Fruit fly (Drosophila melanogaster) whole organism, prepupa: ENCODE data around the gene Acp24A4.

Source experiments
- Blimp-1 ChIP-seq: fragments of 200-800 bp; sonication (Bioruptor generic); optimal IDR thresholded peaks from 3 replicates; lab custom pipeline; 2017; ENCODE audit warnings: missing biosample characterization, missing genetic modification characterization, mild to moderate bottlenecking, moderate library complexity, missing genetic modification reagents
- CG10669 ChIP-seq: fragments of 200-800 bp; sonication (Bioruptor generic); optimal IDR thresholded peaks from 3 replicates; lab custom pipeline; 2018; ENCODE audit warnings: missing biosample characterization, mild to moderate bottlenecking, missing genetic modification characterization, moderate library complexity
- CG11294 ChIP-seq: fragments of 200-800 bp; sonication (Bioruptor generic); IDR thresholded peaks from 2 replicates; pipeline ENCODE4 v1.3.6; 2022; ENCODE audit warnings: missing biosample characterization, missing genetic modification characterization
- CG11902 ChIP-seq: fragments of 200-800 bp; sonication (Bioruptor generic); optimal IDR thresholded peaks from 3 replicates; lab custom pipeline; 2016; ENCODE audit warnings: missing biosample characterization, missing genetic modification characterization
- CG1621 ChIP-seq: fragments of 200-800 bp; sonication (Bioruptor generic); optimal IDR thresholded peaks from 3 replicates; lab custom pipeline; 2018; ENCODE audit warnings: missing biosample characterization, mild to moderate bottlenecking, missing genetic modification characterization
- CG16779 ChIP-seq: fragments of 200-800 bp; sonication (Bioruptor generic); optimal IDR thresholded peaks from 3 replicates; lab custom pipeline; 2017; ENCODE audit warnings: missing biosample characterization, mild to moderate bottlenecking, missing genetic modification characterization
- CG3032 ChIP-seq: fragments of 200-800 bp; optimal IDR thresholded peaks from 2 replicates; lab custom pipeline; 2019; ENCODE audit warnings: missing biosample characterization, mild to moderate bottlenecking, missing genetic modification characterization, moderate library complexity
- CG32006 ChIP-seq: fragments of 200-800 bp; sonication (Bioruptor generic); optimal IDR thresholded peaks from 3 replicates; lab custom pipeline; 2017; ENCODE audit warnings: missing biosample characterization, mild to moderate bottlenecking, missing genetic modification characterization
- CG34406 ChIP-seq: fragments of 200-800 bp; sonication (Bioruptor generic); optimal IDR thresholded peaks from 3 replicates; lab custom pipeline; 2016; ENCODE audit warnings: missing biosample characterization, missing genetic modification characterization
- CG3919 ChIP-seq: fragments of 200-800 bp; sonication (Bioruptor generic); optimal IDR thresholded peaks from 3 replicates; lab custom pipeline; 2016; ENCODE audit warnings: missing biosample characterization, missing genetic modification characterization
- CG6163 ChIP-seq: fragments of 200-800 bp; sonication (Bioruptor generic); IDR thresholded peaks from 3 replicates; pipeline ENCODE4 v1.3.6; 2022; ENCODE audit warnings: missing biosample characterization, missing genetic modification characterization
- CG6276 ChIP-seq: fragments of 200-800 bp; sonication (Bioruptor generic); optimal IDR thresholded peaks from 2 replicates; lab custom pipeline; 2017; ENCODE audit warnings: missing biosample characterization, mild to moderate bottlenecking, missing genetic modification characterization
- CG6792 ChIP-seq: fragments of 200-800 bp; sonication (Bioruptor generic); optimal IDR thresholded peaks from 3 replicates; lab custom pipeline; 2016; ENCODE audit warnings: missing biosample characterization, missing genetic modification characterization
- CG6808 ChIP-seq: fragments of 200-800 bp; sonication (Bioruptor generic); optimal IDR thresholded peaks from 3 replicates; lab custom pipeline; 2017; ENCODE audit warnings: missing biosample characterization, missing genetic modification characterization, mild to moderate bottlenecking, moderate library complexity, missing genetic modification reagents
- CG6854 ChIP-seq: fragments of 200-800 bp; sonication (Bioruptor generic); optimal IDR thresholded peaks from 2 replicates; lab custom pipeline; 2017; ENCODE audit warnings: missing biosample characterization, mild to moderate bottlenecking, missing genetic modification characterization
- CG8319 ChIP-seq: fragments of 200-800 bp; sonication (Bioruptor generic); optimal IDR thresholded peaks from 3 replicates; lab custom pipeline; 2016; ENCODE audit warnings: missing biosample characterization, missing genetic modification characterization
- CG9139 ChIP-seq: fragments of 200-800 bp; sonication (Bioruptor generic); optimal IDR thresholded peaks from 3 replicates; lab custom pipeline; 2017; ENCODE audit warnings: missing biosample characterization, mild to moderate bottlenecking, missing genetic modification characterization
- Eip75B ChIP-seq: fragments of 200-800 bp; sonication (Bioruptor generic); optimal IDR thresholded peaks from 3 replicates; lab custom pipeline; 2016; ENCODE audit warnings: missing biosample characterization, missing genetic modification characterization
- Eip93F ChIP-seq: fragments of 200-800 bp; sonication (Bioruptor generic); optimal IDR thresholded peaks from 2 replicates; lab custom pipeline; 2016; ENCODE audit warnings: missing biosample characterization, mild to moderate bottlenecking, missing genetic modification characterization
- Ets21C ChIP-seq: fragments of 200-800 bp; sonication (Bioruptor generic); optimal IDR thresholded peaks from 3 replicates; lab custom pipeline; 2016; ENCODE audit warnings: missing biosample characterization, missing genetic modification characterization
- Ets96B ChIP-seq: fragments of 200-800 bp; optimal IDR thresholded peaks from 2 replicates; lab custom pipeline; 2019; ENCODE audit warnings: missing biosample characterization, mild to moderate bottlenecking, missing genetic modification characterization, moderate library complexity
- Hr4 ChIP-seq: fragments of 200-800 bp; sonication (Bioruptor generic); optimal IDR thresholded peaks from 3 replicates; lab custom pipeline; 2016; ENCODE audit warnings: missing biosample characterization, missing genetic modification characterization
- Lpt ChIP-seq: fragments of 200-800 bp; sonication (Bioruptor generic); optimal IDR thresholded peaks from 3 replicates; lab custom pipeline; 2016; ENCODE audit warnings: missing biosample characterization, missing genetic modification characterization
- Met ChIP-seq: fragments of 200-800 bp; sonication (Bioruptor generic); optimal IDR thresholded peaks from 3 replicates; lab custom pipeline; 2016; ENCODE audit warnings: missing biosample characterization, missing genetic modification characterization
- OdsH ChIP-seq: fragments of 200-800 bp; sonication (Bioruptor generic); optimal IDR thresholded peaks from 3 replicates; lab custom pipeline; 2016; ENCODE audit warnings: missing biosample characterization, missing genetic modification characterization
- Smox ChIP-seq: fragments of 200-800 bp; sonication (Bioruptor generic); optimal IDR thresholded peaks from 3 replicates; lab custom pipeline; 2016; ENCODE audit warnings: missing biosample characterization, missing genetic modification characterization
- Sox102F ChIP-seq: fragments of 200-800 bp; sonication (Bioruptor generic); optimal IDR thresholded peaks from 2 replicates; lab custom pipeline; 2016; ENCODE audit warnings: missing biosample characterization, mild to moderate bottlenecking, missing genetic modification characterization
- Sox14 ChIP-seq: fragments of 200-800 bp; sonication (Bioruptor generic); optimal IDR thresholded peaks from 3 replicates; lab custom pipeline; 2016; ENCODE audit warnings: missing biosample characterization, missing genetic modification characterization
- Sox15 ChIP-seq: fragments of 200-800 bp; sonication (Bioruptor generic); optimal IDR thresholded peaks from 3 replicates; lab custom pipeline; 2016; ENCODE audit warnings: missing biosample characterization, missing genetic modification characterization
- achi ChIP-seq: fragments of 200-800 bp; sonication (Bioruptor generic); optimal IDR thresholded peaks from 3 replicates; lab custom pipeline; 2016; ENCODE audit warnings: missing biosample characterization, missing genetic modification characterization
- acj6 ChIP-seq: fragments of 200-800 bp; sonication (Bioruptor generic); optimal IDR thresholded peaks from 3 replicates; lab custom pipeline; 2016; ENCODE audit warnings: missing biosample characterization, missing genetic modification characterization
- dsx ChIP-seq: fragments of 200-800 bp; optimal IDR thresholded peaks from 3 replicates; lab custom pipeline; 2019; ENCODE audit warnings: missing biosample characterization, mild to moderate bottlenecking, missing genetic modification characterization, moderate library complexity; ENCODE audit not compliant: poor library complexity, severe bottlenecking
- eg ChIP-seq: fragments of 200-800 bp; sonication (Bioruptor generic); IDR thresholded peaks from 3 replicates; pipeline ENCODE4 v1.3.6; 2022; ENCODE audit warnings: missing biosample characterization, missing genetic modification characterization
- esn ChIP-seq: fragments of 200-800 bp; sonication (Bioruptor generic); optimal IDR thresholded peaks from 2 replicates; lab custom pipeline; 2016; ENCODE audit warnings: missing biosample characterization, mild to moderate bottlenecking, missing genetic modification characterization, moderate library complexity
- fd59A ChIP-seq: fragments of 200-800 bp; sonication (Bioruptor generic); optimal IDR thresholded peaks from 2 replicates; lab custom pipeline; 2017; ENCODE audit warnings: missing biosample characterization, mild to moderate bottlenecking, missing genetic modification characterization, missing genetic modification reagents
- fd85E ChIP-seq: fragments of 200-800 bp; sonication (Bioruptor generic); optimal IDR thresholded peaks from 3 replicates; lab custom pipeline; 2016; ENCODE audit warnings: missing biosample characterization, missing genetic modification characterization
- fkh ChIP-seq: fragments of 200-800 bp; sonication (Bioruptor generic); optimal IDR thresholded peaks from 3 replicates; lab custom pipeline; 2017; ENCODE audit warnings: missing biosample characterization, mild to moderate bottlenecking, missing genetic modification characterization, moderate library complexity
- lz ChIP-seq: fragments of 200-800 bp; sonication (Bioruptor generic); optimal IDR thresholded peaks from 3 replicates; lab custom pipeline; 2016; ENCODE audit warnings: missing biosample characterization, missing genetic modification characterization
- net ChIP-seq: fragments of 200-800 bp; sonication (Bioruptor generic); optimal IDR thresholded peaks from 3 replicates; lab custom pipeline; 2016; ENCODE audit warnings: missing biosample characterization, missing genetic modification characterization
- pdm3 ChIP-seq: fragments of 200-800 bp; sonication (Bioruptor generic); optimal IDR thresholded peaks from 3 replicates; lab custom pipeline; 2016; ENCODE audit warnings: missing biosample characterization, missing genetic modification characterization
- ss ChIP-seq, 2 experiments: fragments of 200-800 bp; sonication (Bioruptor generic); optimal IDR thresholded peaks; 2 replicates in 1 of 2; 3 replicates in 1 of 2; lab custom pipeline; 2017 to 2018; ENCODE audit warnings: mild to moderate bottlenecking in 2 of 2, missing biosample characterization in 2 of 2, missing genetic modification characterization in 2 of 2, moderate library complexity in 1 of 2
- vri ChIP-seq: fragments of 200-800 bp; sonication (Bioruptor generic); optimal IDR thresholded peaks from 3 replicates; lab custom pipeline; 2016; ENCODE audit warnings: missing biosample characterization, mild to moderate bottlenecking, missing genetic modification characterization

Gene Acp24A4

dm6 chr2L:3703260-3703659, 9.6 kb upstream of the Acp24A4 start, which contains the start of gene CG2816 (continued):
- TF ChIP-seq CG1621 (tag; lab: Kevin White, UChicago) (no peak), fd59A (GFP tag; lab: Kevin White, UChicago) (peak; percentile 40), Smox (GFP tag; lab: Kevin White, UChicago) (peak; percentile 82), Lpt (GFP tag; lab: Kevin White, UChicago) (peak; percentile 84), acj6 (peak; percentile 84), Ets21C (GFP tag; lab: Kevin White, UChicago) (peak; percentile 84), vri (GFP tag; lab: Kevin White, UChicago) (peak; percentile 91), CG16779 (tag; lab: Kevin White, UChicago) (peak; percentile 56), lz (GFP tag; lab: Kevin White, UChicago) (peak; percentile 88), Hr4 (GFP tag; lab: Kevin White, UChicago) (peak; percentile 85), Sox102F (GFP tag; lab: Kevin White, UChicago) (peak; percentile 83), CG10669 (peak; percentile 56), fkh (GFP tag; lab: Kevin White, UChicago) (peak; percentile 11), Ets96B (tag; lab: Kevin White, UChicago) (no peak), CG6163 (GFP tag; lab: Robert Waterston, UW) (peak; percentile 96), Met (peak; percentile 86), ss (GFP tag; optimal IDR thresholded peaks at IDR 0.05; lab: Kevin White, UChicago) (peak in 1 of 2 experiments; percentile 54), CG32006 (peak; percentile 86), dsx (GFP tag; lab: Kevin White, UChicago) (no peak), pdm3 (GFP tag; lab: Kevin White, UChicago) (peak; percentile 88), net (peak; percentile 85), CG8319 (GFP tag; lab: Kevin White, UChicago) (peak; percentile 28), CG6808 (GFP tag; lab: Kevin White, UChicago) (peak; percentile 48), CG11902 (GFP tag; lab: Kevin White, UChicago) (peak; percentile 76), CG34406 (GFP tag; lab: Kevin White, UChicago) (peak; percentile 67), CG6792 (GFP tag; lab: Kevin White, UChicago) (peak; percentile 81), Eip75B (GFP tag; lab: Kevin White, UChicago) (peak; percentile 72), Blimp-1 (GFP tag; lab: Kevin White, UChicago) (peak; percentile 54), Sox15 (GFP tag; lab: Kevin White, UChicago) (peak; percentile 76), achi (GFP tag; lab: Kevin White, UChicago) (peak; percentile 77), CG3919 (peak; percentile 85)

DNA sequence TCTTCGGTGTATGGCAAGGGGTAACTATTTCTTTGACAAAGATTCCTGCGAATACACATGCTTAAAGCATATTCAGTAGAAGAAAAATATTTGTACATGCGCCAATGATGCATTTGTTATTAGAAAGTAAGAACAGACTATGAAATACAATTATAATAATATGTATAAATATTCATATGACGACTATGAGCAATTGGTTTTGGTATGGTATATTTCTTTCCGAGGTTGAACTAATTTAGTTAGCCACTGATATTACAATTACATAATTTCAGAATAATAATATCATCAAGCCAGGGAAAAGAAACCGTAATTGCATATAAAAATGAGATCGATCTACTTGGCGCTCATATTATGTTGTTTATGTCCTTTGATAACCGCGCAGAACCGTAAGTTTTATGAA, 7.8 kb upstream of the Acp24A4 start, which contains the start of gene CG43145:
Gene CG43145 (plus strand): TSS at position 301 of the 400 bp plus-strand sequence.
- TF ChIP-seq Eip93F (no peak), CG16779 (tag; lab: Kevin White, UChicago) (no peak), CG3032 (tag; lab: Kevin White, UChicago) (no peak), dsx (GFP tag; lab: Kevin White, UChicago) (no peak), CG11294 (GFP tag; lab: Robert Waterston, UW) (no peak), esn (GFP tag; lab: Kevin White, UChicago) (no peak), CG9139 (GFP tag; lab: Kevin White, UChicago) (no peak), OdsH (GFP tag; lab: Kevin White, UChicago) (no peak), fd85E (GFP tag; lab: Kevin White, UChicago) (no peak)

DNA sequence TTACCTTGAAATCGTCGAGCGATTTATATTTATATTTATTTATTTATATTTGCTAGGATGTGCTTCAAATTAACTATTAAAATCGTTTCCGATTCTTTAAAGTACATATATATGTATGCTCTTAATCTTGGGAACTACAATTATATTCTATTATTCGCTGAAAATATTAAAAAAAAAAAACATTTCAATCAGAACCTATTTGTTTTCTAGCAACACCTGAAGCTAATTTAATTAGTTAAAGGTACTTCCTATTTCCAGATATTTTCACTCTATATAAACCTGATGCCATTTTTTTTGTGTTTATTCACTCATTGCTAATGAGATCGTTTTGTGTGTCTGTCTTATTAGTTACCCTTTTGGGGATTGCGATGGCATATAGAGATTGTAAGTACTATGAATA, 7.3 kb upstream of the Acp24A4 start, which contains the start of gene CG42467:
Gene CG42467 (plus strand): TSS at position 301 of the 400 bp plus-strand sequence.
- TF ChIP-seq CG3032 (tag; lab: Kevin White, UChicago) (no peak), CG11902 (GFP tag; lab: Kevin White, UChicago) (no peak), vri (GFP tag; lab: Kevin White, UChicago) (no peak), CG6792 (GFP tag; lab: Kevin White, UChicago) (no peak), CG9139 (GFP tag; lab: Kevin White, UChicago) (no peak), Hr4 (GFP tag; lab: Kevin White, UChicago) (no peak), CG6854 (no peak), CG10669 (no peak), Sox14 (GFP tag; lab: Kevin White, UChicago) (no peak), CG8319 (GFP tag; lab: Kevin White, UChicago) (no peak), eg (no peak), Smox (GFP tag; lab: Kevin White, UChicago) (no peak), CG6276 (GFP tag; lab: Kevin White, UChicago) (no peak)
